Fruit fly (Drosophila melanogaster) whole organism, embryonic: ENCODE results near the gene CG1998.

Experiments
- BEAF-32 ChIP-seq: fragments of 200-800 bp; sonication (Bioruptor generic); optimal IDR thresholded peaks from 3 replicates; lab custom pipeline; 2017; ENCODE audit warnings: missing biosample characterization, missing genetic modification characterization, mild to moderate bottlenecking, moderate library complexity, missing genetic modification reagents
- C15 ChIP-seq: fragments of 200-800 bp; sonication (Bioruptor generic); IDR thresholded peaks from 3 replicates; pipeline ENCODE4 v1.3.6; 2022; ENCODE audit warnings: missing biosample characterization, missing genetic modification characterization
- CG10267 ChIP-seq: fragments of 200-800 bp; sonication (Bioruptor generic); optimal IDR thresholded peaks from 2 replicates; lab custom pipeline; 2018; ENCODE audit warnings: missing biosample characterization, mild to moderate bottlenecking, missing genetic modification characterization, moderate library complexity
- CG11695 ChIP-seq: fragments of 200-800 bp; sonication (Bioruptor generic); IDR thresholded peaks from 3 replicates; pipeline ENCODE4 v1.3.6; 2022; ENCODE audit warnings: missing biosample characterization, missing genetic modification characterization
- CG12219 ChIP-seq: fragments of 200-800 bp; sonication (Bioruptor generic); optimal IDR thresholded peaks from 3 replicates; lab custom pipeline; 2018; ENCODE audit warnings: missing biosample characterization, mild to moderate bottlenecking, missing genetic modification characterization
- CG13624 ChIP-seq: fragments of 200-800 bp; sonication (Bioruptor generic); optimal IDR thresholded peaks from 2 replicates; lab custom pipeline; 2016; ENCODE audit warnings: missing biosample characterization, missing genetic modification characterization
- CG14014 ChIP-seq: fragments of 200-800 bp; sonication (Bioruptor generic); IDR thresholded peaks from 2 replicates; pipeline ENCODE4 v1.3.6; 2022; ENCODE audit warnings: missing biosample characterization, missing genetic modification characterization
- CG15011 ChIP-seq: fragments of 200-800 bp; sonication (Bioruptor generic); optimal IDR thresholded peaks from 3 replicates; lab custom pipeline; 2018; ENCODE audit warnings: missing biosample characterization, mild to moderate bottlenecking, missing genetic modification characterization
- CG1647 ChIP-seq: fragments of 200-800 bp; sonication (Bioruptor generic); optimal IDR thresholded peaks from 3 replicates; lab custom pipeline; 2016; ENCODE audit warnings: missing biosample characterization, missing genetic modification characterization
- CG17612 ChIP-seq: fragments of 200-800 bp; sonication (Bioruptor generic); IDR thresholded peaks from 2 replicates; pipeline ENCODE4 v1.3.6; 2022; ENCODE audit warnings: missing biosample characterization, missing genetic modification characterization
- CG18599 ChIP-seq: fragments of 200-800 bp; sonication (Bioruptor generic); optimal IDR thresholded peaks from 3 replicates; lab custom pipeline; 2017; ENCODE audit warnings: missing biosample characterization, missing genetic modification characterization, mild to moderate bottlenecking, moderate library complexity, missing genetic modification reagents
- CG2678 ChIP-seq: fragments of 200-800 bp; sonication (Bioruptor generic); optimal IDR thresholded peaks from 3 replicates; lab custom pipeline; 2019; ENCODE audit warnings: missing biosample characterization, mild to moderate bottlenecking, missing genetic modification characterization, moderate library complexity
- CG32532 ChIP-seq: fragments of 200-800 bp; sonication (Bioruptor generic); IDR thresholded peaks from 2 replicates; pipeline ENCODE4 v1.3.6; 2022; ENCODE audit warnings: missing biosample characterization, missing genetic modification characterization
- CG33213 ChIP-seq: fragments of 200-800 bp; sonication (Bioruptor generic); optimal IDR thresholded peaks from 3 replicates; lab custom pipeline; 2016; ENCODE audit warnings: missing biosample characterization, missing genetic modification characterization
- CG4360 ChIP-seq: fragments of 200-800 bp; sonication (Bioruptor generic); IDR thresholded peaks from 2 replicates; pipeline ENCODE4 v1.3.6; 2022; ENCODE audit warnings: missing biosample characterization, missing genetic modification characterization
- CG4424 ChIP-seq: fragments of 200-800 bp; sonication (Bioruptor generic); optimal IDR thresholded peaks from 3 replicates; lab custom pipeline; 2016; ENCODE audit warnings: missing biosample characterization, missing genetic modification characterization
- CG8290 ChIP-seq, 3 experiments: fragments of 200-800 bp; sonication (Bioruptor generic); optimal IDR thresholded peaks; 2 replicates each; lab custom pipeline; 2016 to 2019; ENCODE audit warnings: missing biosample characterization in 3 of 3, missing genetic modification characterization in 3 of 3, mild to moderate bottlenecking in 2 of 3, moderate library complexity in 1 of 3
- Dip2 ChIP-seq: fragments of 200-800 bp; sonication (Bioruptor generic); IDR thresholded peaks from 2 replicates; pipeline ENCODE4 v1.3.6; 2022; ENCODE audit warnings: missing biosample characterization, missing genetic modification characterization
- Elba2 ChIP-seq: fragments of 200-800 bp; sonication (Bioruptor generic); optimal IDR thresholded peaks from 3 replicates; lab custom pipeline; 2016; ENCODE audit warnings: missing biosample characterization, missing genetic modification characterization
- HLH54F ChIP-seq: fragments of 200-800 bp; sonication (Bioruptor generic); optimal IDR thresholded peaks from 3 replicates; lab custom pipeline; 2016; ENCODE audit warnings: missing biosample characterization, missing genetic modification characterization
- Hr78 ChIP-seq, 2 experiments: fragments of 200-800 bp in 1 of 2; fragments of >200 bp in 1 of 2; sonication (Bioruptor generic) in 1 of 2; optimal IDR thresholded peaks; 2 replicates each; lab custom pipeline; 2017 to 2019; ENCODE audit warnings: missing biosample characterization in 2 of 2, missing genetic modification characterization in 2 of 2, mild to moderate bottlenecking in 1 of 2, moderate library complexity in 1 of 2
- Kr ChIP-seq: fragments of 200-800 bp; sonication (Bioruptor generic); optimal IDR thresholded peaks from 2 replicates; lab custom pipeline; 2017; ENCODE audit warnings: missing biosample characterization, mild to moderate bottlenecking, missing genetic modification characterization
- Lhr ChIP-seq: fragments of 200-800 bp; sonication (Bioruptor generic); optimal IDR thresholded peaks from 3 replicates; lab custom pipeline; 2017; ENCODE audit warnings: mild to moderate bottlenecking, missing biosample characterization, missing genetic modification reagents, missing genetic modification characterization
- MTF-1 ChIP-seq: fragments of 200-800 bp; sonication (Bioruptor generic); optimal IDR thresholded peaks from 2 replicates; lab custom pipeline; 2018; ENCODE audit warnings: missing biosample characterization, mild to moderate bottlenecking, missing genetic modification characterization, borderline replicate concordance
- Mrtf ChIP-seq: fragments of 200-800 bp; sonication (Bioruptor generic); IDR thresholded peaks from 3 replicates; pipeline ENCODE4 v1.3.6; 2022; ENCODE audit warnings: missing biosample characterization, missing genetic modification characterization
- NK7.1 ChIP-seq: fragments of 200-800 bp; sonication (Bioruptor generic); optimal IDR thresholded peaks from 3 replicates; lab custom pipeline; 2016; ENCODE audit warnings: missing biosample characterization, missing genetic modification characterization
- Optix ChIP-seq: fragments of 200-800 bp; sonication (Bioruptor generic); IDR thresholded peaks from 3 replicates; pipeline ENCODE4 v1.3.6; 2022; ENCODE audit warnings: missing biosample characterization, missing genetic modification characterization
- Ravus ChIP-seq: fragments of 200-800 bp; sonication (Bioruptor generic); IDR thresholded peaks from 2 replicates; pipeline ENCODE4 v1.3.6; 2022; ENCODE audit warnings: missing biosample characterization, missing genetic modification characterization
- Trl ChIP-seq, 3 experiments: fragments of >200 bp in 2 of 3; fragments of 200-800 bp in 1 of 3; sonication (Bioruptor generic) in 1 of 3; optimal IDR thresholded peaks; 2 replicates in 1 of 3; 3 replicates in 2 of 3; lab custom pipeline; 2016 to 2017; ENCODE audit warnings: missing biosample characterization in 1 of 3, missing genetic modification characterization in 1 of 3
- Usf ChIP-seq: fragments of 200-800 bp; sonication (Bioruptor generic); optimal IDR thresholded peaks from 2 replicates; lab custom pipeline; 2017; ENCODE audit warnings: missing genotype, missing biosample characterization, missing genetic modification characterization
- bbx ChIP-seq: fragments of 200-800 bp; sonication (Bioruptor generic); IDR thresholded peaks from 2 replicates; pipeline ENCODE4 v1.3.6; 2022; ENCODE audit warnings: missing biosample characterization, missing genetic modification characterization; ENCODE audit not compliant: partially characterized antibody
- bsh ChIP-seq, 2 experiments: fragments of 200-800 bp; sonication (Bioruptor generic); optimal IDR thresholded peaks; 2 replicates each; lab custom pipeline; 2017 to 2018; ENCODE audit warnings: mild to moderate bottlenecking in 2 of 2, missing biosample characterization in 2 of 2, missing genetic modification characterization in 2 of 2, moderate library complexity in 1 of 2
- crc ChIP-seq: fragments of 200-800 bp; sonication (Bioruptor generic); optimal IDR thresholded peaks from 2 replicates; lab custom pipeline; 2016; ENCODE audit warnings: missing biosample characterization, missing genetic modification characterization
- croc ChIP-seq: fragments of 200-800 bp; sonication (Bioruptor generic); conservative IDR thresholded peaks from 3 replicates; pipeline ENCODE4 v1.3.6; 2022; ENCODE audit warnings: missing biosample characterization, missing genetic modification characterization
- dysf ChIP-seq: fragments of 200-800 bp; sonication (Bioruptor generic); IDR thresholded peaks from 3 replicates; pipeline ENCODE4 v1.3.6; 2022; ENCODE audit warnings: missing biosample characterization, missing genetic modification characterization
- gcm ChIP-seq: fragments of 200-800 bp; sonication (Bioruptor generic); optimal IDR thresholded peaks from 2 replicates; lab custom pipeline; 2019; ENCODE audit warnings: missing biosample characterization, mild to moderate bottlenecking, missing genetic modification characterization, moderate library complexity
- gem ChIP-seq: fragments of 200-800 bp; sonication (Bioruptor generic); optimal IDR thresholded peaks from 2 replicates; lab custom pipeline; 2019; ENCODE audit warnings: missing biosample characterization, mild to moderate bottlenecking, missing genetic modification characterization, moderate library complexity
- inv ChIP-seq: fragments of 200-800 bp; sonication (Bioruptor generic); IDR thresholded peaks from 2 replicates; pipeline ENCODE4 v1.3.6; 2022; ENCODE audit warnings: missing biosample characterization, missing genetic modification characterization; ENCODE audit not compliant: partially characterized antibody
- lov ChIP-seq, 2 experiments: fragments of 200-800 bp in 1 of 2; fragments of >200 bp in 1 of 2; sonication (Bioruptor generic) in 1 of 2; IDR thresholded peaks in 1 of 2; optimal IDR thresholded peaks in 1 of 2; 2 replicates in 1 of 2; 3 replicates in 1 of 2; pipeline versions ENCODE4 v1.3.6 to Lab custom; 2017 to 2022; ENCODE audit warnings: missing biosample characterization in 1 of 2, missing genetic modification characterization in 1 of 2
- mirr ChIP-seq: fragments of 200-800 bp; sonication (Bioruptor generic); optimal IDR thresholded peaks from 3 replicates; lab custom pipeline; 2018; ENCODE audit warnings: missing biosample characterization, mild to moderate bottlenecking, missing genetic modification characterization
- nau ChIP-seq: fragments of 200-800 bp; sonication (Bioruptor generic); optimal IDR thresholded peaks from 3 replicates; lab custom pipeline; 2017; ENCODE audit warnings: missing biosample characterization, mild to moderate bottlenecking, missing genetic modification characterization, missing genetic modification reagents
- odd ChIP-seq: fragments of 200-800 bp; sonication (Bioruptor generic); optimal IDR thresholded peaks from 2 replicates; lab custom pipeline; 2017; ENCODE audit warnings: missing biosample characterization, mild to moderate bottlenecking, missing genetic modification characterization
- onecut ChIP-seq: fragments of 200-800 bp; sonication (Bioruptor generic); IDR thresholded peaks from 2 replicates; pipeline ENCODE4 v1.3.6; 2022; ENCODE audit warnings: missing biosample characterization, missing genetic modification characterization
- p53 ChIP-seq: fragments of 200-800 bp; sonication (Bioruptor generic); optimal IDR thresholded peaks from 2 replicates; lab custom pipeline; 2016; ENCODE audit warnings: missing biosample characterization, missing genetic modification characterization
- tin ChIP-seq: fragments of 200-800 bp; sonication (Bioruptor generic); optimal IDR thresholded peaks from 3 replicates; lab custom pipeline; 2016; ENCODE audit warnings: missing biosample characterization, missing genetic modification characterization
- toy ChIP-seq: fragments of 200-800 bp; sonication (Bioruptor generic); IDR thresholded peaks from 2 replicates; pipeline ENCODE4 v1.3.6; 2022; ENCODE audit warnings: missing biosample characterization, missing genetic modification characterization

The CG1998 gene

dm6 chrX:13373239-13374153 lies 39.4 kb downstream of the CG1998 start (continued):
- TF ChIP-seq inv (GFP tag; lab: Robert Waterston, UW) (no peak), CG10267 (tag; lab: Kevin White, UChicago) (peak; percentile 84), CG14014 (GFP tag; lab: Robert Waterston, UW) (peak; percentile 66; the same call in 1 of the 2 replicates), BEAF-32 (GFP tag; lab: Kevin White, UChicago) (peak; percentile 5), Lhr (GFP tag; lab: Kevin White, UChicago) (peak; percentile 53), mirr (GFP tag; lab: Kevin White, UChicago) (peak; percentile 50), MTF-1 (GFP tag; lab: Kevin White, UChicago) (peak; percentile 46), CG1647 (GFP tag; lab: Kevin White, UChicago) (peak; percentile 29), CG2678 (tag; lab: Kevin White, UChicago) (peak; percentile 80), CG4424 (GFP tag; lab: Kevin White, UChicago) (peak; percentile 84), C15 (GFP tag; lab: Robert Waterston, UW) (no peak), CG13624 (peak; percentile 2), CG17612 (peak; percentile 41; the same call in 1 of the 2 replicates), croc (GFP tag; lab: Robert Waterston, UW) (peak; percentile 43; the same call in 1 of the 3 replicates), CG4360 (GFP tag; lab: Robert Waterston, UW) (0 out of 2 replicates have a peak, but pooled peaks have one; percentile 27), Kr (no peak), CG32532 (peak; percentile 81), Mrtf (GFP tag; lab: Robert Waterston, UW) (peak; percentile 56; the same call in 1 of the 3 replicates), gcm (GFP tag; lab: Kevin White, UChicago) (peak; percentile 84), onecut (GFP tag; lab: Robert Waterston, UW) (peak; percentile 32; the same call in 1 of the 2 replicates), NK7.1 (no peak), Dip2 (GFP tag; lab: Robert Waterston, UW) (no peak), CG11695 (GFP tag; lab: Robert Waterston, UW) (peak; percentile 86), Optix (GFP tag; lab: Robert Waterston, UW) (peak; percentile 53; the same call in 1 of the 3 replicates), bsh (GFP tag; optimal IDR thresholded peaks at IDR 0.05; lab: Kevin White, UChicago) (peak; percentile 68 to 90), CG18599 (GFP tag; lab: Kevin White, UChicago) (peak; percentile 89), CG12219 (GFP tag; lab: Kevin White, UChicago) (peak; percentile 79), gem (tag; lab: Kevin White, UChicago) (peak; percentile 94), lov (optimal IDR thresholded peaks at IDR 0.05; lab: Kevin White, UChicago) (no peak), lov (GFP tag; IDR thresholded peaks at IDR 0.05; lab: Robert Waterston, UW) (no peak), bbx (no peak), dysf (peak; percentile 86), toy (no peak; the same call in 1 of the 2 replicates), CG8290 (GFP tag; optimal IDR thresholded peaks at IDR 0.05; lab: Kevin White, UChicago) (peak; percentile 36), CG8290 (tag; optimal IDR thresholded peaks at IDR 0.05; lab: Kevin White, UChicago) (peak in 1 of 2 experiments; percentile 63), Usf (GFP tag; lab: Kevin White, UChicago) (no peak), CG15011 (GFP tag; lab: Kevin White, UChicago) (peak; percentile 74), Trl (optimal IDR thresholded peaks at IDR 0.05; lab: Kevin White, UChicago) (peak; percentile 18 to 39), Trl (GFP tag; optimal IDR thresholded peaks at IDR 0.05; lab: Kevin White, UChicago) (no peak), HLH54F (GFP tag; lab: Kevin White, UChicago) (peak; percentile 26), CG33213 (GFP tag; lab: Kevin White, UChicago) (no peak), nau (GFP tag; lab: Kevin White, UChicago) (peak; percentile 77), Elba2 (GFP tag; lab: Kevin White, UChicago) (no peak), crc (GFP tag; lab: Kevin White, UChicago) (no peak), Hr78 (GFP tag; optimal IDR thresholded peaks at IDR 0.05; lab: Kevin White, UChicago) (peak in 1 of 2 experiments; percentile 81), Ravus (GFP tag; lab: Robert Waterston, UW) (peak; percentile 37), p53 (no peak), tin (GFP tag; lab: Kevin White, UChicago) (peak; percentile 81), odd (GFP tag; lab: Kevin White, UChicago) (peak; percentile 68)
